Worm (Caenorhabditis elegans) whole organism, L2 larva: ENCODE data around the gene cutl-5.
A peak's percentile ranks its signal among the peaks of the same experiment; 100 is the strongest.
"Not testable (repeated sequence)": the region's sequence is repeated elsewhere in the genome, so short reads cannot be mapped to it uniquely, and the experiment has no call there.

ENCODE experiments used
- C34F6.9 ChIP-seq: fragments of 150-350 bp; optimal IDR thresholded peaks from 2 replicates; lab custom pipeline; 2014; ENCODE audit warnings: missing biosample characterization, missing genetic modification characterization
- F13H6.1 ChIP-seq: sonication (generic microtip); optimal IDR thresholded peaks from 2 replicates; lab custom pipeline; 2016; ENCODE audit warnings: missing genetic modification characterization, missing compliant biosample characterization
- Y55F3AM.14 ChIP-seq: fragments of 200-800 bp; sonication (Bioruptor generic); optimal IDR thresholded peaks from 2 replicates; lab custom pipeline; 2018; ENCODE audit warnings: mild to moderate bottlenecking, missing genetic modification characterization, missing compliant biosample characterization
- ZK546.5 ChIP-seq: sonication (generic microtip); optimal IDR thresholded peaks from 2 replicates; lab custom pipeline; 2017; ENCODE audit warnings: missing biosample characterization, missing genetic modification characterization
- alr-1 ChIP-seq: fragments of 150-350 bp; optimal IDR thresholded peaks from 2 replicates; lab custom pipeline; 2014; ENCODE audit warnings: missing biosample characterization, missing genetic modification characterization
- blmp-1 ChIP-seq: sonication (generic microtip); optimal IDR thresholded peaks from 2 replicates; lab custom pipeline; 2017; ENCODE audit warnings: missing genetic modification characterization, mild to moderate bottlenecking, missing compliant biosample characterization, antibody characterized with exemption, moderate library complexity; ENCODE audit not compliant: insufficient read depth
- ceh-16 ChIP-seq: fragments of 150-350 bp; optimal IDR thresholded peaks from 2 replicates; lab custom pipeline; 2014; ENCODE audit warnings: missing biosample characterization, missing genetic modification characterization
- crh-2 ChIP-seq: sonication (generic microtip); optimal IDR thresholded peaks from 2 replicates; lab custom pipeline; 2017; ENCODE audit warnings: missing biosample characterization, missing genetic modification characterization
- dmd-4 ChIP-seq: sonication (generic microtip); optimal IDR thresholded peaks from 2 replicates; lab custom pipeline; 2017; ENCODE audit warnings: missing biosample characterization, missing genetic modification characterization
- egl-27 ChIP-seq: sonication (generic microtip); optimal IDR thresholded peaks from 3 replicates; lab custom pipeline; 2017; ENCODE audit warnings: missing biosample characterization, missing genetic modification reagents, missing genetic modification characterization
- elt-1 ChIP-seq: fragments of 150-350 bp; optimal IDR thresholded peaks from 2 replicates; lab custom pipeline; 2014; ENCODE audit warnings: missing biosample characterization, missing genetic modification characterization
- elt-3 ChIP-seq: sonication (generic microtip); optimal IDR thresholded peaks from 2 replicates; lab custom pipeline; 2017; ENCODE audit warnings: missing biosample characterization, missing genetic modification characterization
- gmeb-1 ChIP-seq: fragments of 150-350 bp; optimal IDR thresholded peaks from 2 replicates; lab custom pipeline; 2014; ENCODE audit warnings: missing biosample characterization, missing genetic modification characterization
- lin-13 ChIP-seq: fragments of 150-350 bp; optimal IDR thresholded peaks from 2 replicates; lab custom pipeline; 2014; ENCODE audit warnings: missing biosample characterization, missing genetic modification reagents, missing genetic modification characterization
- lsy-2 ChIP-seq, 2 experiments: fragments of 150-350 bp in 1 of 2; sonication (generic microtip) in 1 of 2; optimal IDR thresholded peaks; 2 replicates each; lab custom pipeline; 2014 to 2017; ENCODE audit warnings: missing biosample characterization in 2 of 2, missing genetic modification characterization in 2 of 2
- mbf-1 ChIP-seq: sonication (generic microtip); optimal IDR thresholded peaks from 2 replicates; lab custom pipeline; 2017; ENCODE audit warnings: missing biosample characterization, missing genetic modification characterization
- nhr-10 ChIP-seq: sonication (generic microtip); optimal IDR thresholded peaks from 2 replicates; lab custom pipeline; 2017; ENCODE audit warnings: missing biosample characterization, missing genetic modification characterization
- nhr-11 ChIP-seq: fragments of 150-350 bp; optimal IDR thresholded peaks from 2 replicates; lab custom pipeline; 2014; ENCODE audit warnings: missing biosample characterization, missing genetic modification characterization
- nhr-12 ChIP-seq: fragments of 150-350 bp; optimal IDR thresholded peaks from 2 replicates; lab custom pipeline; 2014; ENCODE audit warnings: missing biosample characterization, missing genetic modification characterization
- nhr-129 ChIP-seq: fragments of 150-350 bp; optimal IDR thresholded peaks from 2 replicates; lab custom pipeline; 2014; ENCODE audit warnings: missing biosample characterization, missing genetic modification characterization
- nhr-23 ChIP-seq: fragments of 150-350 bp; optimal IDR thresholded peaks from 2 replicates; lab custom pipeline; 2014; ENCODE audit warnings: missing biosample characterization, missing genetic modification reagents, missing genetic modification characterization
- nhr-237 ChIP-seq: fragments of 150-350 bp; optimal IDR thresholded peaks from 2 replicates; lab custom pipeline; 2014; ENCODE audit warnings: missing biosample characterization, missing genetic modification characterization
- nhr-25 ChIP-seq: fragments of 150-350 bp; sonication (generic microtip); optimal IDR thresholded peaks from 3 replicates; lab custom pipeline; 2014; ENCODE audit warnings: missing biosample characterization, missing genetic modification characterization
- nhr-6 ChIP-seq: fragments of 150-350 bp; optimal IDR thresholded peaks from 2 replicates; lab custom pipeline; 2014; ENCODE audit warnings: missing biosample characterization, missing genetic modification characterization
- nhr-77 ChIP-seq: fragments of 150-350 bp; optimal IDR thresholded peaks from 2 replicates; lab custom pipeline; 2014; ENCODE audit warnings: missing biosample characterization, missing genetic modification characterization
- peb-1 ChIP-seq: fragments of 150-350 bp; optimal IDR thresholded peaks from 2 replicates; lab custom pipeline; 2014; ENCODE audit warnings: missing biosample characterization, missing genetic modification characterization
- sem-4 ChIP-seq: fragments of 150-350 bp; optimal IDR thresholded peaks from 2 replicates; lab custom pipeline; 2014; ENCODE audit warnings: missing biosample characterization, missing genetic modification reagents, missing genetic modification characterization
- sma-3 ChIP-seq: sonication (generic microtip); optimal IDR thresholded peaks from 2 replicates; lab custom pipeline; 2016; ENCODE audit warnings: missing genetic modification reagents, missing genetic modification characterization, missing compliant biosample characterization
- sma-9 ChIP-seq, 2 experiments: fragments of 150-350 bp in 1 of 2; sonication (generic microtip) in 1 of 2; optimal IDR thresholded peaks; 2 replicates each; lab custom pipeline; 2014 to 2016; ENCODE audit warnings: missing genetic modification characterization in 2 of 2, mild to moderate bottlenecking in 1 of 2, missing biosample characterization in 1 of 2, missing compliant biosample characterization in 1 of 2, missing genetic modification reagents in 1 of 2, moderate library complexity in 1 of 2
- snpc-4 ChIP-seq: fragments of 150-350 bp; optimal IDR thresholded peaks from 2 replicates; lab custom pipeline; 2014; ENCODE audit warnings: missing biosample characterization, missing genetic modification characterization
- unc-39 ChIP-seq: fragments of 150-350 bp; optimal IDR thresholded peaks from 2 replicates; lab custom pipeline; 2014; ENCODE audit warnings: missing biosample characterization, missing genetic modification characterization
- unc-62 ChIP-seq: fragments of 150-350 bp; optimal IDR thresholded peaks from 2 replicates; lab custom pipeline; 2014; ENCODE audit warnings: missing biosample characterization, missing genetic modification reagents, missing genetic modification characterization
- zag-1 ChIP-seq: fragments of 150-350 bp; optimal IDR thresholded peaks from 2 replicates; lab custom pipeline; 2014; ENCODE audit warnings: missing biosample characterization, missing genetic modification characterization
- ztf-1 ChIP-seq: fragments of 200-800 bp; sonication (Bioruptor generic); conservative IDR thresholded peaks from 2 replicates; pipeline ENCODE4 v1.3.6; 2022; ENCODE audit warnings: missing genetic modification characterization, missing compliant biosample characterization
- ztf-11 ChIP-seq: sonication (generic microtip); optimal IDR thresholded peaks from 2 replicates; lab custom pipeline; 2017; ENCODE audit warnings: missing biosample characterization, missing genetic modification characterization
- ztf-4 ChIP-seq: fragments of 150-350 bp; optimal IDR thresholded peaks from 2 replicates; lab custom pipeline; 2014; ENCODE audit warnings: missing biosample characterization, missing genetic modification characterization

cutl-5 gene

DNA sequence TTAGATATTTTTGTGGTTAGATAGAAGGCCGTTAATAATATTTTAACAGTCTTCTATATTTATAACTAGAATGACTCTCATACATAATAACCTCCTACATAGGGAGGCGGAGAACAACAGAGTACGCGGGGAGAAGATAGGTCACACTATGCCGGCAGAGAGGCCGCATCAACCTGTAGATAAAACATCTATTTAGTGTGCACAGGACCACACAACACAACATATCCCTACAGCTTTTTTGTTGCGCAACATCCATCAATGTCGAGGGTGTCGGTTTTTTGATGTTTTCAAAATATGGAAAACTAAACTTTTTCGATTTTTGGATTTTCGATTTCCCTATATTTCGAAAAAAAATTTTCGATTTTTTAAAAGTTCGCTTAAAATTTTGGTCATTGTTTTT is 24.9 kb downstream of the cutl-5 start (continued):
- no peak for TF ChIP-seq Y55F3AM.14 (GFP tag; lab: Kevin White, UChicago)

DNA sequence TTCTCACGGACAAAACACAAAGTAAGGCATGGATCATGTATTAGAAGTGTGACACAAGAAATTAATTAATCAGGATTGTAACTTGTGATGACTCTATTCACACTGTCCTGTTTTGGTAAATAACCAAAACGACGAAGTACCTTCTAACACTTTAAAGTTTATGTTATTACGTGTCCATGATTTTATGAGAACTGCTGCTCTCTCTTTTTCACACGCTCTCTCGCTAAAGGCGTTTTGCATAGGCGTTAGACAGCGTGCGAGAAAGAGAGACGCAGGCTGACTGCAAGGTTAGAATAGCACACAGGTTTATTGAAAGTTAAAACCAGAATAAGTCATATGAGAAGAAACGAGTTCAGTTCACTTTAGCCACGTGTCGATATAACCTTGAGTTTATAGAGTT is 25.6 kb downstream of the cutl-5 start:
- TF ChIP-seq C34F6.9 (peak; percentile 23), nhr-129 (tag; lab: Kevin White, UChicago) (peak; percentile 73), gmeb-1 (tag; lab: Kevin White, UChicago) (no peak), lin-13 (no peak), sma-9 (GFP tag; optimal IDR thresholded peaks at IDR 0.05; lab: Kevin White, UChicago) (peak; percentile 26), sma-9 (tag; optimal IDR thresholded peaks at IDR 0.05; lab: Kevin White, UChicago) (no peak), ztf-4 (tag; lab: Kevin White, UChicago) (no peak), ztf-11 (tag; lab: Kevin White, UChicago) (no peak), nhr-237 (no peak), elt-3 (no peak), nhr-25 (tag; lab: Kevin White, UChicago) (peak; percentile 47), lsy-2 (tag; optimal IDR thresholded peaks at IDR 0.05; lab: Kevin White, UChicago) (peak in 1 of 2 experiments; percentile 1), ceh-16 (tag; lab: Kevin White, UChicago) (peak; percentile 4), dmd-4 (tag; lab: Kevin White, UChicago) (no peak), nhr-11 (tag; lab: Kevin White, UChicago) (no peak), crh-2 (tag; lab: Kevin White, UChicago) (peak; percentile 26), nhr-10 (no peak)

DNA sequence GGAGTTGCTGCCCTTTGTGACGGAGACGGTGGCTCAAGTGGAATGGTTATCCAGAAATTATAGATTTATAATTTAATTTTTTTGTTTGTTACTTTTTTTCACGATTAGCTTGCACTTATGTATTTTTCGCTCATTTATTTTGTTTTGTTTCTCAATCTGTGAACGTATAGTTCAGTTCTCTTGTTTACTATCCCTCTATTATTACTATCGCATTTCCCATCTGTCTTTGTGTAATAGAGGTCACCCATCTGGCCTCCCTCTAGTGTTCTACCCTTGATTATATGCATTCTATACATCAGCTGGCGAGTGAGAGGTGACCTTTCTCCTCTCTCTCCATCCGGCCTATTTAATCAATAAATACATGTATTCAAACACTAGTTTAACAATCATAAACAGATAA is 31.7 kb downstream of the cutl-5 start, which contains the start of the genes T02G5.14 and T02G5.15:
Gene T02G5.14 (plus strand): TSS at position 301 of the 400 bp plus-strand sequence.
Gene T02G5.15 (plus strand): TSS at position 301 of the 400 bp plus-strand sequence.
- TF ChIP-seq nhr-12 (tag; lab: Kevin White, UChicago); Y55F3AM.14 (GFP tag; lab: Kevin White, UChicago); F13H6.1: not testable (repeated sequence)

DNA sequence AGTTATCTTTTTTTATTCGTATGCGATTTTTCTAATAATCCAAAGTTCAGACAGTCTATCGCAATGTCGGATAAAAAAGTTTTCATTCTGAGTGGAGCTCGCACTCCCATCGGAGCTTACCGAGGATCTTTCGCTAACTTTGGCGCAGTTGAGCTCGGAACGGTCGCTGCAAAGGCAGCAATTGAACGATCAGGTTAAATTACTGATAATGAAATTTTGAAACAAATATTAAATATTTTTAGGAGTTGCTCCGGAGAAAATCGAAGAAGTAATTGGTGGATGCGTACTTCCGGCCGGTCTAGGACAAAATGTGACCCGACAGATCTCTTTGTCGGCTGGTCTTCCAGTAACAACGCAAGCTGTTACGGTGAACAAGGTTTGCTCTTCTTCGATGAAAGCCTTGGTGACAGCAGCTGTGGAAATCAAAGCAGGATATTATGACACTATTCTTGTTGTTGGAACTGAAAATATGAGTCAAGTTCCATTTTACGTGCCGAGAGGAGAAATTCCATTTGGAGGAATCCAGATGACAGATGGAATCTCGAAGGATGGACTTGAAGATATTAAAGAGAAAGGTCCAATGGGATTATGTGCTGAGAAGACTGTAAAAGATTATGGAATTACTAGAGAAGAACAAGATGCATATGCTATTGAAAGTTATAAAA is 40.0 kb downstream of the cutl-5 start, which contains the start of gene T02G5.7:
Gene T02G5.7 (plus strand): TSS at position 51 of the 665 bp plus-strand sequence.
- TF ChIP-seq lsy-2 (tag; optimal IDR thresholded peaks at IDR 0.05; lab: Kevin White, UChicago) (peak in 1 of 2 experiments; percentile 8), nhr-129 (tag; lab: Kevin White, UChicago) (no peak)
- TF ChIP-seq, all 48 proteins: peak for 1

DNA sequence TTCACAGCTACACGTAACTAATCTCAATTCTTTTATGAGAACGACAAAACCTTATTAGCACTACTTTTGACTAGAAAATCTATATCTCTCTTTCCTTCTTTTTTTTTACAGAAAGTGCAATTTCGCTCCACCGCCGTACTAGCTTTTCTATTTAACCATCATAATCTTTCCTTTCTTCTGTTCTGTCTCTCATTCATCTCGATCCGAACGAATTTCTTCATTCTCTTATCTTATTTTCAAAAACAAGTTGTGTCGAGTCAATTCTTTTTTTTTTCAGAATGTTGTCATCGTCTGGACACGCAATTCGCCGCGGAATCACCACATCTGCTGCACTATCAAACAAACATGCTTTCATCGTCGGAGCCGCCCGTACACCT is 42.2 kb downstream of the cutl-5 start, which contains the start of gene kat-1:
Gene kat-1 (plus strand): TSS at position 278 of the 377 bp plus-strand sequence.
- TF ChIP-seq ZK546.5 (tag; lab: Kevin White, UChicago), result no peak
- no peak for TF ChIP-seq ztf-11 (tag; lab: Kevin White, UChicago)
- no peak for TF ChIP-seq dmd-4 (tag; lab: Kevin White, UChicago)
- no peak for TF ChIP-seq sma-9 (GFP tag; optimal IDR thresholded peaks at IDR 0.05; lab: Kevin White, UChicago)
- TF ChIP-seq sma-9 (tag; optimal IDR thresholded peaks at IDR 0.05; lab: Kevin White, UChicago), result no peak
- no peak for TF ChIP-seq sem-4
- no peak for TF ChIP-seq nhr-23 (tag; lab: Kevin White, UChicago)
- TF ChIP-seq peb-1 (tag; lab: Kevin White, UChicago), result no peak
- TF ChIP-seq unc-62, result no peak
- TF ChIP-seq mbf-1, result no peak
- TF ChIP-seq nhr-12 (tag; lab: Kevin White, UChicago), result no peak
- no peak for TF ChIP-seq unc-39 (tag; lab: Kevin White, UChicago)
- TF ChIP-seq alr-1 (tag; lab: Kevin White, UChicago), result no peak
- no peak for TF ChIP-seq nhr-237
- TF ChIP-seq crh-2 (tag; lab: Kevin White, UChicago), result no peak
- TF ChIP-seq blmp-1, result no peak

DNA sequence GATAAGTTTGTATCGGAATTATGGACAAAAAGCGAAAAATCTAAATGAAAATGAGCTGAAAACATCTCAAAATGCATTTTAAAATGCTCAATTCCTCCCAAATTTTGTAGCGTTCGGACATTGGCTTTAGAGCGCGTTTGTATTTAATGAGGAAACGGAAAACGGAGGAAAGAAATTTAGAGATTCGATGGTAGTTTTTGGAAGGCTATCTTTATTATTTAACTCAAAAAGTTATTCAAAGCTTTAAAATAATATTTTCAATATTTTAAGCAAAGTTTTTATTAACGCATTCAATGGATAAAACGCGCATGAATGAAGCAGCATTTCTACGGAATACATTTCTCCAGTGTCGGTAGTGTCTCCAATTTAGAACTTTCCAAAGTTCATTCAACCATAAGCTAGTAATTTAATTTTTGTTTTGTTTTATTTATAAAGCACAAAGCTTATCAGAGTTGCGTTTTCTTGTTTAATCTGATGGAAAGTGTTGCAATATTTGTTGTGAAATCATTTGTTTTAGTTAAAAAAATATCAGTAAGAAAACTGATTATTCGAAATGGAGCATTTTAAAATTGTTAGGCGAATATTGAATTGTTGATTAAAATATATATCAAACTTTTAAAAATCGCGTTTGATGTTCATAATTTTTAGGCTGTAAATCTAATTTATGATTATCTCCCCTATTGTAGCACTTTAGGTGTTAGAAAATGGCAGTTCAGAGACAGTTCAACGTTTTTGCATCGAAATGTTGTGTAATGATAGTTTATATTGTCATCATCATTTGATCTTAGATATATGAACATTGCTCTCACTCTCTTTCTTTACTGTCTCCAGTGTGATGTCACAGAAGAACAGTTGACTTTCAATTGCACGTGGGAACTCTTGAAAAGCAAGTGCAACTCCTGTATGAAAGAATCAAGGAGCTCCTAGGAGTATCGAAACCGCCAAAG is 42.8 kb downstream of the cutl-5 start:
- no peak for TF ChIP-seq nhr-12 (tag; lab: Kevin White, UChicago)
- no peak for TF ChIP-seq peb-1 (tag; lab: Kevin White, UChicago)
- TF ChIP-seq nhr-6, result no peak
- TF ChIP-seq sma-3 (GFP tag; lab: Kevin White, UChicago), result peak; percentile 73
- TF ChIP-seq nhr-11 (tag; lab: Kevin White, UChicago), result peak; percentile 57
- TF ChIP-seq nhr-77 (tag; lab: Kevin White, UChicago), result no peak
- TF ChIP-seq egl-27 (tag; lab: Kevin White, UChicago), result no peak
- TF ChIP-seq F13H6.1, result peak; percentile 55
- TF ChIP-seq gmeb-1 (tag; lab: Kevin White, UChicago), result peak; percentile 50
- TF ChIP-seq elt-1, result no peak
- no peak for TF ChIP-seq unc-39 (tag; lab: Kevin White, UChicago)
- no peak for TF ChIP-seq ztf-11 (tag; lab: Kevin White, UChicago)
- TF ChIP-seq ztf-1, result no peak
- TF ChIP-seq snpc-4 (tag; lab: Kevin White, UChicago), result no peak
- no peak for TF ChIP-seq nhr-23 (tag; lab: Kevin White, UChicago)
- no peak for TF ChIP-seq sem-4
- TF ChIP-seq elt-3, result no peak
- peak; percentile 42 for TF ChIP-seq crh-2 (tag; lab: Kevin White, UChicago)
- TF ChIP-seq zag-1 (tag; lab: Kevin White, UChicago), result no peak
- no peak for TF ChIP-seq unc-62
- peak; percentile 41 for TF ChIP-seq lin-13
- TF ChIP-seq nhr-10, result no peak
